Worm (Caenorhabditis elegans): ENCODE results near the gene C42D8.9.
A peak's percentile ranks its signal among the peaks of the same experiment; 100 is the strongest.

DNA sequence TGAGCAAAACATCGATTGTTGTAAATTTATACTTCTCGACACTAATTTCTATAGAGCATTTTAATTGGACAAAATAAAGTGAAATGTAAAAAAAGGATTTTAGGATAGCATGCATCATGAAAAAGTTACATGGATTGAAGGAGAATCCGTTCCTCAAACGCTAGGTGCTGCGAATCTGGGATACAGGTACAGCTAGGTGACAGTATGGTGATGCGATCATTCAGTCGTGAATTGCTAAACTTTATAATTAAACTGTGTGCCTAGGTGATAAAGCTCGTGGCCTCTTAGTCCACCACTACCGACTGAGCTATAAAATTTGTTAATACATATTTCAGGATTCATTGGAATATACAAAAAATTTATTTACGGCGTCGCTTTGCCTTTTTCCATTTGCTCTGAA lies 40.3 kb downstream of the C42D8.9 start:
- TF ChIP-seq nhr-6 (tag; optimal IDR thresholded peaks at IDR 0.05), result no peak
- no peak for TF ChIP-seq snpc-4 (tag; optimal IDR thresholded peaks at IDR 0.05)
- no peak for TF ChIP-seq fkh-10 (GFP tag; optimal IDR thresholded peaks at IDR 0.05)
- peak; percentile 56 for TF ChIP-seq aha-1 (tag)
